Worm (Caenorhabditis elegans) whole organism, L1 larva: ENCODE results near the gene F11C1.1.

Experiments
- fos-1 ChIP-seq: fragments of 150-350 bp; optimal IDR thresholded peaks from 2 replicates; lab custom pipeline; 2014; ENCODE audit warnings: missing biosample characterization, missing genetic modification characterization
- jun-1 ChIP-seq: fragments of 150-350 bp; optimal IDR thresholded peaks from 2 replicates; lab custom pipeline; 2014; ENCODE audit warnings: missing biosample characterization, missing genetic modification reagents, missing genetic modification characterization
- lin-39 ChIP-seq: fragments of 150-350 bp; optimal IDR thresholded peaks from 2 replicates; lab custom pipeline; 2014; ENCODE audit warnings: missing biosample characterization, missing genetic modification reagents, missing genetic modification characterization
- nhr-237 ChIP-seq: fragments of 150-350 bp; optimal IDR thresholded peaks from 2 replicates; lab custom pipeline; 2014; ENCODE audit warnings: missing biosample characterization, missing genetic modification characterization
- nhr-77 ChIP-seq: fragments of 150-350 bp; optimal IDR thresholded peaks from 2 replicates; lab custom pipeline; 2014; ENCODE audit warnings: missing biosample characterization, missing genetic modification characterization
- snpc-4 ChIP-seq: fragments of 150-350 bp; optimal IDR thresholded peaks from 2 replicates; lab custom pipeline; 2014; ENCODE audit warnings: missing biosample characterization, missing genetic modification characterization

ce11 chrX:12965163-12965562, 25.2 kb downstream of the F11C1.1 start, which contains the start of gene frpr-2:
- no peak for TF ChIP-seq snpc-4 (tag; lab: Kevin White, UChicago)
- no peak for TF ChIP-seq jun-1
- no peak for TF ChIP-seq lin-39 (tag; lab: Kevin White, UChicago)
- no peak for TF ChIP-seq fos-1 (tag; lab: Kevin White, UChicago)
- no peak for TF ChIP-seq nhr-237 (tag; lab: Kevin White, UChicago)
- no peak for TF ChIP-seq nhr-77
